Fruit fly (Drosophila melanogaster) whole organism, larva: ENCODE measurements around the gene CG12253.

Experiments used
- noc ChIP-seq: fragments of 200-800 bp; sonication (Bioruptor generic); optimal IDR thresholded peaks from 3 replicates; lab custom pipeline; 2019; ENCODE audit warnings: missing biosample characterization, mild to moderate bottlenecking, missing genetic modification characterization, moderate library complexity

CG12253 gene

dm6 chr2L:11032285-11032970 lies 44.8 kb downstream of the CG12253 start:
- TF ChIP-seq noc (tag; lab: Kevin White, UChicago) = no peak

- no peak for TF ChIP-seq noc (tag; lab: Kevin White, UChicago)
These were observed 46.9 kb downstream of the CG12253 start, which contains the start of gene CG18666 for dm6 chr2L:11034495-11034894. TSS of gene CG18666 (plus strand) at chr2L:11034795.

- peak; percentile 42 for TF ChIP-seq noc (tag; lab: Kevin White, UChicago)
These were observed 50.2 kb downstream of the CG12253 start for dm6 chr2L:11037583-11038517.
